Fruit fly (Drosophila melanogaster) whole organism, embryonic: ENCODE measurements around the gene CG5255.

Experiments used
- Awh ChIP-seq: fragments of 200-800 bp; sonication (Bioruptor generic); IDR thresholded peaks from 2 replicates; pipeline ENCODE4, ENCODE4 v1.3.6; 2022; ENCODE audit warnings: missing biosample characterization, missing genetic modification characterization
- B-H2 ChIP-seq: fragments of 200-800 bp; sonication (Bioruptor generic); optimal IDR thresholded peaks from 2 replicates; lab custom pipeline; 2018; ENCODE audit warnings: missing biosample characterization, mild to moderate bottlenecking, missing genetic modification characterization
- Bgb ChIP-seq: fragments of 200-800 bp; sonication (Bioruptor generic); IDR thresholded peaks from 2 replicates; pipeline ENCODE4 v1.3.6; 2022; ENCODE audit warnings: missing biosample characterization, missing genetic modification characterization; ENCODE audit not compliant: partially characterized antibody
- CG10543 ChIP-seq: fragments of 200-800 bp; sonication (Bioruptor generic); optimal IDR thresholded peaks from 3 replicates; lab custom pipeline; 2017; ENCODE audit warnings: missing biosample characterization, mild to moderate bottlenecking, missing genetic modification characterization, moderate library complexity
- CG12104 ChIP-seq: fragments of 200-800 bp; sonication (Bioruptor generic); optimal IDR thresholded peaks from 3 replicates; lab custom pipeline; 2016; ENCODE audit warnings: missing biosample characterization, missing genetic modification characterization
- CG14014 ChIP-seq: fragments of 200-800 bp; sonication (Bioruptor generic); IDR thresholded peaks from 2 replicates; pipeline ENCODE4 v1.3.6; 2022; ENCODE audit warnings: missing biosample characterization, missing genetic modification characterization
- CG14710 ChIP-seq: fragments of 200-800 bp; sonication (Bioruptor generic); optimal IDR thresholded peaks from 3 replicates; lab custom pipeline; 2019; ENCODE audit warnings: missing biosample characterization, mild to moderate bottlenecking, missing genetic modification characterization, moderate library complexity
- CG17568 ChIP-seq: fragments of 200-800 bp; sonication (Bioruptor generic); optimal IDR thresholded peaks from 2 replicates; lab custom pipeline; 2018; ENCODE audit warnings: missing biosample characterization, mild to moderate bottlenecking, missing genetic modification characterization, moderate library complexity
- CG18476 ChIP-seq: fragments of 200-800 bp; sonication (Bioruptor generic); optimal IDR thresholded peaks from 2 replicates; lab custom pipeline; 2016; ENCODE audit warnings: missing biosample characterization, mild to moderate bottlenecking, missing genetic modification characterization
- CG2202 ChIP-seq: fragments of 200-800 bp; sonication (Bioruptor generic); optimal IDR thresholded peaks from 2 replicates; lab custom pipeline; 2018; ENCODE audit warnings: missing biosample characterization, mild to moderate bottlenecking, missing genetic modification characterization
- CG30020 ChIP-seq: fragments of 200-800 bp; optimal IDR thresholded peaks from 2 replicates; lab custom pipeline; 2019; ENCODE audit warnings: missing biosample characterization, mild to moderate bottlenecking, missing genetic modification characterization, moderate library complexity
- CG30431 ChIP-seq: fragments of 200-800 bp; sonication (Bioruptor generic); optimal IDR thresholded peaks from 2 replicates; lab custom pipeline; 2017; ENCODE audit warnings: missing biosample characterization, missing genetic modification characterization
- CG4360 ChIP-seq: fragments of 200-800 bp; sonication (Bioruptor generic); IDR thresholded peaks from 2 replicates; pipeline ENCODE4 v1.3.6; 2022; ENCODE audit warnings: missing biosample characterization, missing genetic modification characterization
- CG6689 ChIP-seq: fragments of 200-800 bp; sonication (Bioruptor generic); IDR thresholded peaks from 2 replicates; pipeline ENCODE4 v1.3.6; 2022; ENCODE audit warnings: missing biosample characterization, missing genetic modification characterization
- CG6791 ChIP-seq: fragments of 200-800 bp; sonication (Bioruptor generic); IDR thresholded peaks from 3 replicates; pipeline ENCODE4 v1.3.6; 2022; ENCODE audit warnings: missing biosample characterization, missing genetic modification characterization; ENCODE audit not compliant: partially characterized antibody
- CG7271 ChIP-seq: fragments of 200-800 bp; sonication (Bioruptor generic); optimal IDR thresholded peaks from 2 replicates; lab custom pipeline; 2018; ENCODE audit warnings: missing biosample characterization, mild to moderate bottlenecking, missing genetic modification characterization, moderate library complexity
- CG8281 ChIP-seq: fragments of 200-800 bp; sonication (Bioruptor generic); optimal IDR thresholded peaks from 2 replicates; lab custom pipeline; 2018; ENCODE audit warnings: missing biosample characterization, mild to moderate bottlenecking, missing genetic modification characterization, moderate library complexity
- CG9609 ChIP-seq: fragments of 200-800 bp; sonication (Bioruptor generic); optimal IDR thresholded peaks from 3 replicates; lab custom pipeline; 2016; ENCODE audit warnings: missing biosample characterization, missing genetic modification characterization
- CG9727 ChIP-seq: fragments of 200-800 bp; sonication (Bioruptor generic); optimal IDR thresholded peaks from 3 replicates; lab custom pipeline; 2017; ENCODE audit warnings: missing biosample characterization, mild to moderate bottlenecking, missing genetic modification characterization
- CG9876 ChIP-seq: fragments of 200-800 bp; sonication (Bioruptor generic); optimal IDR thresholded peaks from 2 replicates; lab custom pipeline; 2016; ENCODE audit warnings: missing biosample characterization, missing genetic modification characterization
- D ChIP-seq, 2 experiments: fragments of 200-800 bp in 1 of 2; fragments of >200 bp in 1 of 2; sonication (Bioruptor generic) in 1 of 2; optimal IDR thresholded peaks; 2 replicates in 1 of 2; 3 replicates in 1 of 2; lab custom pipeline; 2017; ENCODE audit warnings: mild to moderate bottlenecking in 1 of 2, missing biosample characterization in 1 of 2, missing genetic modification characterization in 1 of 2, missing genetic modification reagents in 1 of 2
- Dp ChIP-seq: fragments of 200-800 bp; sonication (Bioruptor generic); optimal IDR thresholded peaks from 2 replicates; lab custom pipeline; 2018; ENCODE audit warnings: missing biosample characterization, mild to moderate bottlenecking, missing genetic modification characterization, moderate library complexity
- E2f2 ChIP-seq: fragments of 200-800 bp; sonication (Bioruptor generic); IDR thresholded peaks from 2 replicates; pipeline ENCODE4 v1.3.6; 2022; ENCODE audit warnings: missing biosample characterization, missing genetic modification characterization
- HmgZ ChIP-seq: fragments of 200-800 bp; sonication (Bioruptor generic); optimal IDR thresholded peaks from 2 replicates; lab custom pipeline; 2018; ENCODE audit warnings: missing biosample characterization, mild to moderate bottlenecking, missing genetic modification characterization
- Hmx ChIP-seq: fragments of 200-800 bp; sonication (Bioruptor generic); optimal IDR thresholded peaks from 2 replicates; lab custom pipeline; 2016; ENCODE audit warnings: missing biosample characterization, missing genetic modification characterization
- Jarid2 ChIP-seq: fragments of 200-800 bp; sonication (Bioruptor generic); optimal IDR thresholded peaks from 3 replicates; lab custom pipeline; 2017; ENCODE audit warnings: mild to moderate bottlenecking, missing biosample characterization, missing genetic modification reagents, missing genetic modification characterization
- Lpt ChIP-seq: fragments of >200 bp; optimal IDR thresholded peaks from 2 replicates; lab custom pipeline; 2018; ENCODE audit warnings: missing biosample characterization, missing genetic modification characterization
- Pdp1 ChIP-seq, 2 experiments: fragments of 200-800 bp; sonication (Bioruptor generic); optimal IDR thresholded peaks; 3 replicates each; lab custom pipeline; 2016; ENCODE audit warnings: missing biosample characterization in 2 of 2, missing genetic modification characterization in 2 of 2, mild to moderate bottlenecking in 1 of 2, moderate library complexity in 1 of 2
- Poxn ChIP-seq: fragments of 200-800 bp; sonication (Bioruptor generic); IDR thresholded peaks from 2 replicates; pipeline ENCODE4 v1.3.6; 2022; ENCODE audit warnings: missing biosample characterization, missing genetic modification characterization
- Sin3A ChIP-seq: fragments of >200 bp; optimal IDR thresholded peaks from 2 replicates; lab custom pipeline; 2018
- Trl ChIP-seq, 3 experiments: fragments of >200 bp in 2 of 3; fragments of 200-800 bp in 1 of 3; sonication (Bioruptor generic) in 1 of 3; optimal IDR thresholded peaks; 2 replicates in 1 of 3; 3 replicates in 2 of 3; lab custom pipeline; 2016 to 2017; ENCODE audit warnings: missing biosample characterization in 1 of 3, missing genetic modification characterization in 1 of 3
- Xrp1 ChIP-seq: fragments of 200-800 bp; sonication (Bioruptor generic); IDR thresholded peaks from 2 replicates; pipeline ENCODE4 v1.3.6; 2022; ENCODE audit warnings: missing biosample characterization, missing genetic modification characterization
- YL-1 ChIP-seq: fragments of 200-800 bp; sonication (Bioruptor generic); optimal IDR thresholded peaks from 3 replicates; lab custom pipeline; 2017; ENCODE audit warnings: missing biosample characterization, mild to moderate bottlenecking, missing genetic modification characterization
- ab ChIP-seq: fragments of 200-800 bp; sonication (Bioruptor generic); optimal IDR thresholded peaks from 2 replicates; lab custom pipeline; 2016; ENCODE audit warnings: missing biosample characterization, missing genetic modification characterization
- dpn ChIP-seq, 2 experiments: fragments of 200-800 bp; sonication (Bioruptor generic); optimal IDR thresholded peaks; 3 replicates each; lab custom pipeline; 2016; ENCODE audit warnings: missing biosample characterization in 2 of 2, missing genetic modification characterization in 2 of 2
- fu2 ChIP-seq: fragments of 200-800 bp; sonication (Bioruptor generic); optimal IDR thresholded peaks from 2 replicates; lab custom pipeline; 2016; ENCODE audit warnings: missing biosample characterization, missing genetic modification characterization
- inv ChIP-seq: fragments of 200-800 bp; sonication (Bioruptor generic); IDR thresholded peaks from 2 replicates; pipeline ENCODE4 v1.3.6; 2022; ENCODE audit warnings: missing biosample characterization, missing genetic modification characterization; ENCODE audit not compliant: partially characterized antibody
- klu ChIP-seq: fragments of 200-800 bp; sonication (Bioruptor generic); IDR thresholded peaks from 2 replicates; pipeline ENCODE4 v1.3.6; 2022; ENCODE audit warnings: missing biosample characterization, missing genetic modification characterization
- lmd ChIP-seq: fragments of 200-800 bp; sonication (Bioruptor generic); IDR thresholded peaks from 2 replicates; pipeline ENCODE4 v1.3.6; 2022; ENCODE audit warnings: missing biosample characterization, missing genetic modification characterization
- mld ChIP-seq: fragments of 200-800 bp; sonication (Bioruptor generic); IDR thresholded peaks from 3 replicates; pipeline ENCODE4 v1.3.6; 2022; ENCODE audit warnings: missing biosample characterization, missing genetic modification characterization; ENCODE audit not compliant: partially characterized antibody
- phol ChIP-seq: fragments of 200-800 bp; sonication (Bioruptor generic); optimal IDR thresholded peaks from 3 replicates; lab custom pipeline; 2018; ENCODE audit warnings: missing biosample characterization, mild to moderate bottlenecking, missing genetic modification characterization, moderate library complexity
- pzg ChIP-seq: fragments of 200-800 bp; sonication (Bioruptor generic); optimal IDR thresholded peaks from 3 replicates; lab custom pipeline; 2018; ENCODE audit warnings: missing biosample characterization, mild to moderate bottlenecking, missing genetic modification characterization, moderate library complexity
- row ChIP-seq: fragments of 200-800 bp; sonication (Bioruptor generic); IDR thresholded peaks from 3 replicates; pipeline ENCODE4 v1.3.6; 2022; ENCODE audit warnings: missing biosample characterization, missing genetic modification characterization
- sens ChIP-seq: fragments of 200-800 bp; sonication (Bioruptor generic); peaks from one replicate; lab custom pipeline; 2016; ENCODE audit warnings: missing biosample characterization, missing genetic modification characterization
- slou ChIP-seq: fragments of 200-800 bp; sonication (Bioruptor generic); optimal IDR thresholded peaks from 3 replicates; lab custom pipeline; 2016; ENCODE audit warnings: missing biosample characterization, missing genetic modification characterization
- slp2 ChIP-seq: fragments of 200-800 bp; sonication (Bioruptor generic); optimal IDR thresholded peaks from 2 replicates; lab custom pipeline; 2016; ENCODE audit warnings: missing biosample characterization, missing genetic modification characterization
- so ChIP-seq: fragments of 200-800 bp; sonication (Bioruptor generic); IDR thresholded peaks from 3 replicates; pipeline ENCODE4 v1.3.6; 2022; ENCODE audit warnings: missing biosample characterization, missing genetic modification characterization
- sob ChIP-seq: fragments of 200-800 bp; sonication (Bioruptor generic); IDR thresholded peaks from 2 replicates; pipeline ENCODE4 v1.3.6; 2022; ENCODE audit warnings: missing biosample characterization, missing genetic modification characterization
- tin ChIP-seq: fragments of 200-800 bp; sonication (Bioruptor generic); optimal IDR thresholded peaks from 3 replicates; lab custom pipeline; 2016; ENCODE audit warnings: missing biosample characterization, missing genetic modification characterization
- vvl ChIP-seq: fragments of 200-800 bp; sonication (Bioruptor generic); IDR thresholded peaks from 2 replicates; pipeline ENCODE4 v1.3.6; 2022; ENCODE audit warnings: missing biosample characterization, missing genetic modification characterization

Gene CG5255

dm6 chr3R:17087977-17088618, 49.6 kb upstream of the CG5255 start, which contains the start of gene cal1 (continued):
- TF ChIP-seq CG9609 (GFP tag; lab: Kevin White, UChicago) = no peak
- TF ChIP-seq CG7271 = no peak
- TF ChIP-seq dpn (GFP tag; optimal IDR thresholded peaks at IDR 0.05; lab: Kevin White, UChicago) = no peak
- no peak for TF ChIP-seq CG10543 (GFP tag; lab: Kevin White, UChicago)
- TF ChIP-seq pzg (GFP tag; lab: Kevin White, UChicago) = peak; percentile 60
- no peak for TF ChIP-seq klu (GFP tag; lab: Robert Waterston, UW)
- TF ChIP-seq B-H2 = no peak
- no peak for TF ChIP-seq CG2202 (tag; lab: Kevin White, UChicago)
- TF ChIP-seq CG30020 (tag; lab: Kevin White, UChicago) = peak; percentile 39
- TF ChIP-seq Dp (GFP tag; lab: Kevin White, UChicago) = peak; percentile 97
- peak; percentile 58 for TF ChIP-seq sens (GFP tag; lab: Kevin White, UChicago)
- no peak for TF ChIP-seq Poxn
- no peak for TF ChIP-seq lmd (GFP tag; lab: Robert Waterston, UW)
- TF ChIP-seq Xrp1 = no peak
- no peak for TF ChIP-seq Awh (GFP tag; lab: Robert Waterston, UW)
- TF ChIP-seq E2f2 (GFP tag; lab: Robert Waterston, UW) = peak; percentile 97
- no peak for TF ChIP-seq inv (GFP tag; lab: Robert Waterston, UW)
- TF ChIP-seq CG9727 (GFP tag; lab: Kevin White, UChicago) = no peak
- no peak for TF ChIP-seq Lpt (GFP tag; lab: Kevin White, UChicago)
- peak; percentile 73 for TF ChIP-seq YL-1 (GFP tag; lab: Kevin White, UChicago)
- no peak for TF ChIP-seq fu2
- TF ChIP-seq Sin3A (lab: Kevin White, UChicago) = peak; percentile 77
- TF ChIP-seq CG14710 (tag; lab: Kevin White, UChicago) = peak; percentile 84
- peak; percentile 49 for TF ChIP-seq row
- no peak for TF ChIP-seq CG12104 (GFP tag; lab: Kevin White, UChicago)
- TF ChIP-seq CG8281 = no peak
- TF ChIP-seq CG6791 = no peak
- no peak for TF ChIP-seq CG30431
- TF ChIP-seq HmgZ (tag; lab: Kevin White, UChicago) = no peak
- no peak for TF ChIP-seq tin
- TF ChIP-seq Pdp1 (GFP tag; optimal IDR thresholded peaks at IDR 0.05; lab: Kevin White, UChicago) = no peak
- TF ChIP-seq Jarid2 (GFP tag; lab: Kevin White, UChicago) = no peak
- TF ChIP-seq slp2 (GFP tag; lab: Kevin White, UChicago) = no peak
- no peak for TF ChIP-seq so (GFP tag; lab: Robert Waterston, UW)
- no peak for TF ChIP-seq CG4360 (GFP tag; lab: Robert Waterston, UW)
- no peak for TF ChIP-seq Hmx (GFP tag; lab: Kevin White, UChicago)
- no peak for TF ChIP-seq CG6689 (GFP tag; lab: Robert Waterston, UW)
- no peak for TF ChIP-seq D (optimal IDR thresholded peaks at IDR 0.05; lab: Kevin White, UChicago)
- no peak for TF ChIP-seq D (GFP tag; optimal IDR thresholded peaks at IDR 0.05; lab: Kevin White, UChicago)
- TF ChIP-seq ab (GFP tag; lab: Kevin White, UChicago) = no peak
- TF ChIP-seq mld = no peak
- TF ChIP-seq sob (GFP tag; lab: Robert Waterston, UW) = no peak
- TF ChIP-seq CG18476 (GFP tag; lab: Kevin White, UChicago) = no peak
- TF ChIP-seq CG9876 = no peak
- TF ChIP-seq phol (tag; lab: Kevin White, UChicago) = peak; percentile 95
- TF ChIP-seq slou (GFP tag; lab: Kevin White, UChicago) = no peak
- TF ChIP-seq Bgb = no peak
- no peak for TF ChIP-seq Trl (optimal IDR thresholded peaks at IDR 0.05; lab: Kevin White, UChicago)
- no peak for TF ChIP-seq Trl (GFP tag; optimal IDR thresholded peaks at IDR 0.05; lab: Kevin White, UChicago)
- no peak for TF ChIP-seq vvl (GFP tag; lab: Robert Waterston, UW)
- no peak for TF ChIP-seq CG17568 (GFP tag; lab: Kevin White, UChicago)
- TF ChIP-seq CG14014 = no peak
